Worm (Caenorhabditis elegans) whole organism, L4 larva: ENCODE results near the gene B0252.11.

ENCODE experiments used
- D1046.2 ChIP-seq: fragments of 200-800 bp; sonication (Bioruptor generic); IDR thresholded peaks from 2 replicates; pipeline ENCODE4 v1.3.6; 2022; ENCODE audit warnings: missing genetic modification characterization, missing compliant biosample characterization
- T20F7.1 ChIP-seq: fragments of 200-800 bp; sonication (Bioruptor generic); optimal IDR thresholded peaks from 2 replicates; lab custom pipeline; 2018; ENCODE audit warnings: mild to moderate bottlenecking, missing genetic modification characterization, missing compliant biosample characterization
- Y5F2A.4 ChIP-seq: fragments of 200-800 bp; sonication (Bioruptor generic); optimal IDR thresholded peaks from 2 replicates; lab custom pipeline; 2018; ENCODE audit warnings: mild to moderate bottlenecking, missing genetic modification characterization, missing compliant biosample characterization
- Y75B8A.6 ChIP-seq: fragments of 200-800 bp; sonication (Bioruptor generic); IDR thresholded peaks from 2 replicates; pipeline ENCODE4 v1.3.6; 2022; ENCODE audit warnings: missing genetic modification reagents, missing genetic modification characterization, missing compliant biosample characterization
- ZK337.2 ChIP-seq: fragments of 200-800 bp; sonication (Bioruptor generic); IDR thresholded peaks from 2 replicates; pipeline ENCODE4 v1.3.6; 2022; ENCODE audit warnings: missing genetic modification reagents, missing genetic modification characterization, missing compliant biosample characterization
- aha-1 ChIP-seq: fragments of 150-350 bp; peaks from one replicate; lab custom pipeline; 2014; ENCODE audit warnings: missing biosample characterization, missing genetic modification characterization
- ceh-28 ChIP-seq: fragments of 150-350 bp; optimal IDR thresholded peaks from 2 replicates; lab custom pipeline; 2014; ENCODE audit warnings: missing biosample characterization, missing genetic modification reagents, missing genetic modification characterization
- ceh-32 ChIP-seq: sonication (generic microtip); optimal IDR thresholded peaks from 2 replicates; lab custom pipeline; 2016; ENCODE audit warnings: mild to moderate bottlenecking, missing genetic modification characterization, missing compliant biosample characterization; ENCODE audit not compliant: poor library complexity
- ceh-44 ChIP-seq: fragments of 200-800 bp; sonication (Bioruptor generic); IDR thresholded peaks from 2 replicates; pipeline ENCODE4 v1.3.6; 2022; ENCODE audit warnings: missing genetic modification reagents, missing genetic modification characterization, missing compliant biosample characterization
- daf-16 ChIP-seq, 3 experiments: sonication (generic microtip); optimal IDR thresholded peaks; 2 replicates each; lab custom pipeline; 2016 to 2017; ENCODE audit warnings: missing genetic modification characterization in 3 of 3, missing genetic modification reagents in 3 of 3, mild to moderate bottlenecking in 2 of 3, missing compliant biosample characterization in 2 of 3, missing biosample characterization in 1 of 3, moderate library complexity in 1 of 3
- egl-27 ChIP-seq: sonication (generic microtip); optimal IDR thresholded peaks from 3 replicates; lab custom pipeline; 2017; ENCODE audit warnings: missing biosample characterization, missing genetic modification reagents, missing genetic modification characterization
- fkh-10 ChIP-seq: fragments of 150-350 bp; optimal IDR thresholded peaks from 2 replicates; lab custom pipeline; 2014; ENCODE audit warnings: missing biosample characterization, missing genetic modification reagents, missing genetic modification characterization
- gei-8 ChIP-seq: fragments of 200-800 bp; sonication (Bioruptor generic); optimal IDR thresholded peaks from 2 replicates; lab custom pipeline; 2018; ENCODE audit warnings: mild to moderate bottlenecking, missing genetic modification characterization, missing compliant biosample characterization
- hlh-30 ChIP-seq: sonication (generic microtip); optimal IDR thresholded peaks from 2 replicates; lab custom pipeline; 2017; ENCODE audit warnings: antibody characterized with exemption, mild to moderate bottlenecking, missing genetic modification characterization, missing compliant biosample characterization; ENCODE audit not compliant: insufficient read depth
- hmg-1.1 ChIP-seq: fragments of 200-800 bp; sonication (Bioruptor generic); IDR thresholded peaks from 2 replicates; pipeline ENCODE4 v1.3.6; 2022; ENCODE audit warnings: missing genetic modification reagents, missing genetic modification characterization, missing compliant biosample characterization
- jun-1 ChIP-seq: fragments of 150-350 bp; optimal IDR thresholded peaks from 2 replicates; lab custom pipeline; 2014; ENCODE audit warnings: missing biosample characterization, missing genetic modification reagents, missing genetic modification characterization
- lin-1 ChIP-seq: fragments of 200-800 bp; sonication (Bioruptor generic); IDR thresholded peaks from 2 replicates; pipeline ENCODE4 v1.3.6; 2022; ENCODE audit warnings: missing genetic modification reagents, missing genetic modification characterization, missing compliant biosample characterization
- lin-15B ChIP-seq: fragments of 150-350 bp; sonication (generic microtip); optimal IDR thresholded peaks from 3 replicates; lab custom pipeline; 2014; ENCODE audit warnings: missing biosample characterization, missing genetic modification characterization
- lin-29 ChIP-seq: fragments of 200-800 bp; sonication (Bioruptor generic); IDR thresholded peaks from 2 replicates; pipeline ENCODE4 v1.3.6; 2022; ENCODE audit warnings: missing genetic modification reagents, missing genetic modification characterization, missing compliant biosample characterization
- lin-38 ChIP-seq: fragments of 200-800 bp; sonication (Bioruptor generic); IDR thresholded peaks from 2 replicates; pipeline ENCODE4 v1.3.6; 2022; ENCODE audit warnings: missing genetic modification reagents, missing genetic modification characterization, missing compliant biosample characterization
- lin-39 ChIP-seq: fragments of 150-350 bp; optimal IDR thresholded peaks from 2 replicates; lab custom pipeline; 2014; ENCODE audit warnings: missing biosample characterization, missing genetic modification reagents, missing genetic modification characterization
- madf-9 ChIP-seq: fragments of 200-800 bp; sonication (Bioruptor generic); conservative IDR thresholded peaks from 2 replicates; pipeline ENCODE4 v1.3.6; 2022; ENCODE audit warnings: missing genetic modification reagents, missing genetic modification characterization, missing compliant biosample characterization
- mep-1 ChIP-seq: fragments of 150-350 bp; sonication (generic microtip); optimal IDR thresholded peaks from 3 replicates; lab custom pipeline; 2014; ENCODE audit warnings: missing biosample characterization, missing genetic modification characterization
- mes-2 ChIP-seq: sonication (generic microtip); optimal IDR thresholded peaks from 2 replicates; lab custom pipeline; 2016; ENCODE audit warnings: missing genotype, mild to moderate bottlenecking, missing genetic modification characterization, missing compliant biosample characterization; ENCODE audit not compliant: poor library complexity, severe bottlenecking
- mxl-2 ChIP-seq: fragments of 200-800 bp; sonication (Bioruptor generic); conservative IDR thresholded peaks from 2 replicates; pipeline ENCODE4 v1.3.6; 2022; ENCODE audit warnings: missing genetic modification reagents, missing genetic modification characterization, missing compliant biosample characterization
- mxl-3 ChIP-seq: fragments of 200-800 bp; sonication (Bioruptor generic); optimal IDR thresholded peaks from 2 replicates; lab custom pipeline; 2018; ENCODE audit warnings: mild to moderate bottlenecking, missing genetic modification characterization, missing compliant biosample characterization
- nhr-111 ChIP-seq: fragments of 200-800 bp; sonication (Bioruptor generic); optimal IDR thresholded peaks from 2 replicates; lab custom pipeline; 2018; ENCODE audit warnings: mild to moderate bottlenecking, missing genetic modification characterization, missing compliant biosample characterization
- nhr-25 ChIP-seq: sonication (generic microtip); optimal IDR thresholded peaks from 2 replicates; lab custom pipeline; 2017; ENCODE audit warnings: missing genetic modification characterization, mild to moderate bottlenecking, missing compliant biosample characterization, antibody characterized with exemption, moderate library complexity, borderline replicate concordance; ENCODE audit not compliant: insufficient read depth
- nhr-28 ChIP-seq: fragments of 150-350 bp; optimal IDR thresholded peaks from 2 replicates; lab custom pipeline; 2014; ENCODE audit warnings: missing biosample characterization, missing genetic modification characterization
- pqm-1 ChIP-seq: sonication (generic microtip); optimal IDR thresholded peaks from 2 replicates; lab custom pipeline; 2017; ENCODE audit warnings: missing biosample characterization, missing genetic modification characterization
- rbr-2 ChIP-seq: sonication (generic microtip); optimal IDR thresholded peaks from 2 replicates; lab custom pipeline; 2016; ENCODE audit warnings: missing genotype, missing genetic modification characterization, missing compliant biosample characterization
- sdz-12 ChIP-seq: fragments of 200-800 bp; sonication (Bioruptor generic); optimal IDR thresholded peaks from 2 replicates; lab custom pipeline; 2018; ENCODE audit warnings: mild to moderate bottlenecking, missing genetic modification characterization, missing compliant biosample characterization
- skn-1 ChIP-seq: fragments of 150-350 bp; optimal IDR thresholded peaks from 2 replicates; lab custom pipeline; 2014; ENCODE audit warnings: missing biosample characterization, missing genetic modification characterization
- spr-1 ChIP-seq: sonication (generic microtip); optimal IDR thresholded peaks from 2 replicates; lab custom pipeline; 2016; ENCODE audit warnings: mild to moderate bottlenecking, missing genetic modification characterization, missing compliant biosample characterization
- spr-3 ChIP-seq: fragments of 200-800 bp; sonication (Bioruptor generic); optimal IDR thresholded peaks from 2 replicates; lab custom pipeline; 2018; ENCODE audit warnings: mild to moderate bottlenecking, missing genetic modification characterization, missing compliant biosample characterization
- tag-97 ChIP-seq: fragments of 200-800 bp; sonication (Bioruptor generic); IDR thresholded peaks from 2 replicates; pipeline ENCODE4 v1.3.6; 2022; ENCODE audit warnings: missing genetic modification characterization, missing compliant biosample characterization
- unc-39 ChIP-seq: sonication (generic microtip); optimal IDR thresholded peaks from 2 replicates; lab custom pipeline; 2017; ENCODE audit warnings: missing biosample characterization, missing genetic modification characterization
- unc-62 ChIP-seq, 3 experiments: fragments of 150-350 bp in 1 of 3; sonication (generic microtip); optimal IDR thresholded peaks in 2 of 3; peaks in 1 of 3; 1 replicate in 1 of 3; 2 replicates in 2 of 3; lab custom pipeline; 2014 to 2017; ENCODE audit warnings: missing biosample characterization in 3 of 3, missing genetic modification characterization in 3 of 3, missing genetic modification reagents in 3 of 3, missing genotype in 1 of 3
- vab-7 ChIP-seq: fragments of 200-800 bp; sonication (Bioruptor generic); IDR thresholded peaks from 2 replicates; pipeline ENCODE4 v1.3.6; 2022; ENCODE audit warnings: missing genetic modification reagents, missing genetic modification characterization, missing compliant biosample characterization
- zip-2 ChIP-seq: fragments of 150-350 bp; optimal IDR thresholded peaks from 2 replicates; lab custom pipeline; 2014; ENCODE audit warnings: missing biosample characterization, missing genetic modification characterization

The B0252.11 gene

ce11 chrII:6937057-6937456 is 19.4 kb upstream of the B0252.11 start:
- TF ChIP-seq aha-1 (tag; lab: Kevin White, UChicago) = peak; percentile 84
- no peak for TF ChIP-seq mxl-3 (GFP tag; lab: Kevin White, UChicago)

- no peak for TF ChIP-seq tag-97 (GFP tag; lab: Robert Waterston, UW)
- no peak for TF ChIP-seq lin-38 (GFP tag; lab: Robert Waterston, UW)
- TF ChIP-seq egl-27 (tag; lab: Kevin White, UChicago) = no peak
- no peak for TF ChIP-seq gei-8
- TF ChIP-seq D1046.2 = no peak
- TF ChIP-seq spr-3 (GFP tag; lab: Kevin White, UChicago) = no peak
- TF ChIP-seq pqm-1 (tag; lab: Kevin White, UChicago) = peak; percentile 65
- TF ChIP-seq T20F7.1 (GFP tag; lab: Kevin White, UChicago) = no peak
- TF ChIP-seq unc-62 (GFP tag; optimal IDR thresholded peaks at IDR 0.05 in 1 of 2; lab: Kevin White, UChicago) = peak in 1 of 2 experiments; percentile 37
- no peak for TF ChIP-seq unc-62 (tag; optimal IDR thresholded peaks at IDR 0.05; lab: Kevin White, UChicago)
- TF ChIP-seq nhr-111 = no peak
- TF ChIP-seq daf-16 (GFP tag; optimal IDR thresholded peaks at IDR 0.05; lab: Kevin White, UChicago) = no peak
- TF ChIP-seq daf-16 (tag; optimal IDR thresholded peaks at IDR 0.05; lab: Kevin White, UChicago) = no peak
- peak; percentile 5 for TF ChIP-seq aha-1 (tag; lab: Kevin White, UChicago)
- TF ChIP-seq mep-1 (tag; lab: Kevin White, UChicago) = no peak
- TF ChIP-seq lin-15B = no peak
- no peak for TF ChIP-seq zip-2 (tag; lab: Kevin White, UChicago)
- no peak for TF ChIP-seq rbr-2 (tag; lab: Kevin White, UChicago)
- peak; percentile 14 for TF ChIP-seq mes-2
- no peak for TF ChIP-seq ceh-44 (GFP tag; lab: Robert Waterston, UW)
- no peak for TF ChIP-seq Y75B8A.6 (GFP tag; lab: Robert Waterston, UW)
- TF ChIP-seq ceh-28 (tag; lab: Kevin White, UChicago) = no peak
- peak; percentile 23 for TF ChIP-seq nhr-28
- TF ChIP-seq hmg-1.1 = no peak
- no peak for TF ChIP-seq ceh-32 (tag; lab: Kevin White, UChicago)
- TF ChIP-seq unc-39 (tag; lab: Kevin White, UChicago) = no peak
- no peak for TF ChIP-seq lin-1 (GFP tag; lab: Robert Waterston, UW)
- TF ChIP-seq sdz-12 (GFP tag; lab: Kevin White, UChicago) = no peak
- TF ChIP-seq lin-39 = no peak
- no peak for TF ChIP-seq mxl-2 (GFP tag; lab: Robert Waterston, UW)
These were observed 18.9 kb upstream of the B0252.11 start for ce11 chrII:6936528-6936927.

ce11 chrII:6935975-6936374 is 18.4 kb upstream of the B0252.11 start:
- TF ChIP-seq lin-29 (GFP tag; lab: Robert Waterston, UW) = no peak

- no peak for TF ChIP-seq pqm-1 (tag; lab: Kevin White, UChicago)
- TF ChIP-seq madf-9 = no peak
- no peak for TF ChIP-seq lin-15B
- TF ChIP-seq fkh-10 = no peak
- no peak for TF ChIP-seq Y5F2A.4 (GFP tag; lab: Kevin White, UChicago)
- no peak for TF ChIP-seq lin-39
- TF ChIP-seq ZK337.2 (GFP tag; lab: Robert Waterston, UW) = no peak
- peak in 1 of 2 experiments; percentile 8 for TF ChIP-seq daf-16 (GFP tag; optimal IDR thresholded peaks at IDR 0.05; lab: Kevin White, UChicago)
- no peak for TF ChIP-seq daf-16 (tag; optimal IDR thresholded peaks at IDR 0.05; lab: Kevin White, UChicago)
- no peak for TF ChIP-seq nhr-25 (tag; lab: Kevin White, UChicago)
- TF ChIP-seq vab-7 (GFP tag; lab: Robert Waterston, UW) = no peak
- no peak for TF ChIP-seq sdz-12 (GFP tag; lab: Kevin White, UChicago)
- TF ChIP-seq nhr-111 = no peak
- peak; percentile 54 for TF ChIP-seq ceh-28 (tag; lab: Kevin White, UChicago)
- TF ChIP-seq skn-1 (tag; lab: Kevin White, UChicago) = no peak
- TF ChIP-seq spr-1 (tag; lab: Kevin White, UChicago) = no peak
- no peak for TF ChIP-seq jun-1
- no peak for TF ChIP-seq mxl-3 (GFP tag; lab: Kevin White, UChicago)
- TF ChIP-seq hlh-30 (tag; lab: Kevin White, UChicago) = no peak
These were observed 17.1 kb upstream of the B0252.11 start for ce11 chrII:6934729-6935128.
